Worm (Caenorhabditis elegans) whole organism, mixed stage, embryonic: Measurements from ENCODE around the gene sra-38.
A peak's percentile ranks its signal among the peaks of the same experiment; 100 is the strongest.

Experiments used
- bed-3 ChIP-seq: fragments of 200-800 bp; sonication (Bioruptor generic); optimal IDR thresholded peaks from 3 replicates; lab custom pipeline; 2018; ENCODE audit warnings: mild to moderate bottlenecking, missing genetic modification characterization, moderate library complexity, missing compliant biosample characterization
- ceh-39 ChIP-seq: fragments of 150-350 bp; optimal IDR thresholded peaks from 2 replicates; lab custom pipeline; 2014; ENCODE audit warnings: missing biosample characterization, missing genetic modification characterization
- ceh-43 ChIP-seq: fragments of 200-800 bp; sonication (Bioruptor generic); optimal IDR thresholded peaks from 2 replicates; lab custom pipeline; 2018; ENCODE audit warnings: mild to moderate bottlenecking, missing genetic modification characterization, moderate library complexity, missing compliant biosample characterization
- ceh-83 ChIP-seq: fragments of 200-800 bp; sonication (Bioruptor generic); optimal IDR thresholded peaks from 2 replicates; lab custom pipeline; 2018; ENCODE audit warnings: mild to moderate bottlenecking, missing genetic modification characterization, missing compliant biosample characterization
- ces-1 ChIP-seq: fragments of 150-350 bp; optimal IDR thresholded peaks from 2 replicates; lab custom pipeline; 2014; ENCODE audit warnings: missing biosample characterization, missing genetic modification reagents, missing genetic modification characterization
- drap-1 ChIP-seq: fragments of 200-800 bp; sonication (Bioruptor generic); optimal IDR thresholded peaks from 3 replicates; lab custom pipeline; 2018; ENCODE audit warnings: mild to moderate bottlenecking, missing genetic modification characterization, missing compliant biosample characterization
- elt-1 ChIP-seq: sonication (generic microtip); optimal IDR thresholded peaks from 2 replicates; lab custom pipeline; 2017; ENCODE audit warnings: missing genetic modification characterization, mild to moderate bottlenecking, missing compliant biosample characterization, antibody characterized with exemption, moderate library complexity, borderline replicate concordance; ENCODE audit not compliant: insufficient read depth
- elt-3 ChIP-seq: fragments of 150-350 bp; optimal IDR thresholded peaks from 2 replicates; lab custom pipeline; 2014; ENCODE audit warnings: missing biosample characterization, missing genetic modification characterization
- flh-1 ChIP-seq: fragments of 200-800 bp; sonication (Bioruptor generic); optimal IDR thresholded peaks from 2 replicates; lab custom pipeline; 2018; ENCODE audit warnings: mild to moderate bottlenecking, missing genetic modification characterization, moderate library complexity, missing compliant biosample characterization
- ham-2 ChIP-seq: fragments of 200-800 bp; sonication (Bioruptor generic); optimal IDR thresholded peaks from 2 replicates; lab custom pipeline; 2018; ENCODE audit warnings: mild to moderate bottlenecking, missing genetic modification characterization, missing compliant biosample characterization
- hlh-1 ChIP-seq: fragments of 150-350 bp; optimal IDR thresholded peaks from 2 replicates; lab custom pipeline; 2014; ENCODE audit warnings: missing biosample characterization, missing genetic modification reagents, missing genetic modification characterization
- lin-13 ChIP-seq: fragments of 150-350 bp; optimal IDR thresholded peaks from 2 replicates; lab custom pipeline; 2014; ENCODE audit warnings: missing biosample characterization, missing genetic modification characterization
- lin-32 ChIP-seq: fragments of 200-800 bp; sonication (Bioruptor generic); optimal IDR thresholded peaks from 2 replicates; lab custom pipeline; 2018; ENCODE audit warnings: mild to moderate bottlenecking, missing genetic modification characterization, missing compliant biosample characterization
- mep-1 ChIP-seq: fragments of 150-350 bp; optimal IDR thresholded peaks from 2 replicates; lab custom pipeline; 2017; ENCODE audit warnings: missing biosample characterization, missing genetic modification reagents, missing genetic modification characterization, inconsistent platforms
- mls-2 ChIP-seq: sonication (generic microtip); optimal IDR thresholded peaks from 2 replicates; lab custom pipeline; 2016; ENCODE audit warnings: mild to moderate bottlenecking, missing genetic modification characterization, moderate library complexity, missing compliant biosample characterization
- nhr-12 ChIP-seq: fragments of 150-350 bp; optimal IDR thresholded peaks from 2 replicates; lab custom pipeline; 2014; ENCODE audit warnings: missing biosample characterization, missing genetic modification characterization
- nhr-237 ChIP-seq: fragments of 150-350 bp; optimal IDR thresholded peaks from 2 replicates; lab custom pipeline; 2014; ENCODE audit warnings: missing biosample characterization, missing genetic modification characterization
- nhr-28 ChIP-seq: fragments of 150-350 bp; optimal IDR thresholded peaks from 2 replicates; lab custom pipeline; 2014; ENCODE audit warnings: missing biosample characterization, missing genetic modification characterization
- pha-4 ChIP-seq: fragments of 150-350 bp; optimal IDR thresholded peaks from 2 replicates; lab custom pipeline; 2018; ENCODE audit warnings: missing biosample characterization, missing genetic modification reagents, missing genetic modification characterization
- snpc-4 ChIP-seq: fragments of 150-350 bp; optimal IDR thresholded peaks from 2 replicates; lab custom pipeline; 2014; ENCODE audit warnings: missing biosample characterization, missing genetic modification characterization
- sptf-1 ChIP-seq: sonication (generic microtip); optimal IDR thresholded peaks from 2 replicates; lab custom pipeline; 2017; ENCODE audit warnings: mild to moderate bottlenecking, missing genetic modification characterization, moderate library complexity, missing compliant biosample characterization
- tbx-8 ChIP-seq: fragments of 200-800 bp; sonication (Bioruptor generic); optimal IDR thresholded peaks from 2 replicates; lab custom pipeline; 2018; ENCODE audit warnings: mild to moderate bottlenecking, missing genetic modification characterization, moderate library complexity, missing compliant biosample characterization
- unc-120 ChIP-seq: sonication (generic microtip); optimal IDR thresholded peaks from 2 replicates; lab custom pipeline; 2017; ENCODE audit warnings: missing genetic modification characterization, missing compliant biosample characterization; ENCODE audit not compliant: poor library complexity, severe bottlenecking
- unc-39 ChIP-seq: fragments of 150-350 bp; optimal IDR thresholded peaks from 2 replicates; lab custom pipeline; 2014; ENCODE audit warnings: missing biosample characterization, missing genetic modification characterization
- unc-62 ChIP-seq: fragments of 150-350 bp; optimal IDR thresholded peaks from 2 replicates; lab custom pipeline; 2014; ENCODE audit warnings: missing biosample characterization, missing genetic modification reagents, missing genetic modification characterization
- zip-8 ChIP-seq: fragments of 150-350 bp; optimal IDR thresholded peaks from 2 replicates; lab custom pipeline; 2014; ENCODE audit warnings: missing biosample characterization, missing genetic modification characterization
- ztf-11 ChIP-seq: fragments of 150-350 bp; optimal IDR thresholded peaks from 2 replicates; lab custom pipeline; 2014; ENCODE audit warnings: missing biosample characterization, missing genetic modification characterization

Gene sra-38

DNA sequence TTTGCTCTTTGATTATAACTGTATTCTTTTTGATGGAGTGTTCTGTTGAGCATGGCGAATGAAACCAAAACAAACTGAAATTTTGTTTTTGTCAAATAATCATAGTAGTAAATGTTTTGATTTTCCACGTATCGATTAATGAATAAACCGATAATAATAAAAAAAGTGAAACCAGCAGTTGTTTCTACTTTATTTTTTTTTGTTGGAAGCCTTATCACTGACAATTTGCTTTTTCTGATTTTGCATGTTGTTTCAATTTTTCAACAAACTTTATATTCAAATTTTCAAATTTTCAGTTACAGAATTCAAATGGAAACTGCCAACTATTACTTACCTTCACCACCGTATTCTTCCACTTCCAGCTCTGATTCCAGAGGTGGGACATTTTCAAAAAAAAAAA, 34.6 kb upstream of the sra-38 start, which contains the start of gene elt-3:
TSS of gene elt-3 (plus strand) at position 301 of the 400 bp plus-strand sequence.
- TF ChIP-seq elt-3 (tag; lab: Kevin White, UChicago), result no peak
- no peak for TF ChIP-seq lin-32 (GFP tag; lab: Kevin White, UChicago)
- TF ChIP-seq drap-1 (GFP tag; lab: Kevin White, UChicago), result no peak
- no peak for TF ChIP-seq unc-39 (tag; lab: Kevin White, UChicago)
- TF ChIP-seq mep-1, result no peak
- TF ChIP-seq nhr-12 (tag; lab: Kevin White, UChicago), result no peak
- TF ChIP-seq, all 35 proteins: peak for 0

DNA sequence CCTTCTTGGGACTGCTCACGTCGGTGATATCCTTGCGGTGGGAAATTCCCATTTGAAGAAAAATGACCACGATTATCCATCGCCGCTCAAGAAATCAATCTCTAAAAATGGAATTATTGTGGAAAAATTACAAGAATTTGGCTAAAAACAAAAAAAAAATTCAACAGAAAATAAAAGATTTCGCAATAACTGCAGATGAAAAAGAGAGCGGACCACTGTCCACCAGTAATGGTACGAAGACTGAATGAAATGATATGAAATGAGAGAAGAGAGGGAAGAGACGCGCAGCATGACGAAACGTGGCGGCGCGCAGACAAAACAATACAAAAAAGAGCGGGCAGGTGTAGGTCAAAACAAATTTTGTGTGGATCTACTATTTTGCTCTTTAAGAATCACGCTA, 29.6 kb upstream of the sra-38 start, which contains the start of gene meg-1:
TSS of gene meg-1 (minus strand) at position 101 of the 400 bp plus-strand sequence.
- TF ChIP-seq nhr-237 (tag; lab: Kevin White, UChicago) (no peak), elt-1 (no peak), zip-8 (tag; lab: Kevin White, UChicago) (no peak)

DNA sequence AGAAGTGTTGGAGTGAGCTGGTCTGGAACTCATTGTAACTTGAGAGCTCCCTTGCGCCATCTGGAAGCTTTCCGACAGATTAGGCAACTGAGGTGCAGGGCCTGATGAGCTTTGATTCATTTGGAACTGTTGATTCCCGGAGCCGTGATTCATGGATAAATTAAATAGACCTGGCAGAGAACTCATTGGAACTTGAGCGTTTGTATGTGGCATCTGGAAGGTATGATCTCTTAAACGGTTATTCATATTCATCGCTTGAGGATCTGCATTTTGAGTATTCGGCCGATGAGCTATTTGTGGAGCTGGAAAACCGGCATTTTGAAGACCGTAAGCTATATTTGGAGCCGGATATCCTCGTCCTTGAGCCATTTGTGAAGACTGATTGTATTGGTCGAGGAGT, 28.6 kb upstream of the sra-38 start:
- no peak for TF ChIP-seq unc-39 (tag; lab: Kevin White, UChicago)
- no peak for TF ChIP-seq ceh-83 (GFP tag; lab: Kevin White, UChicago)
- TF ChIP-seq flh-1, result no peak
- TF ChIP-seq nhr-28, result no peak
- TF ChIP-seq nhr-237 (tag; lab: Kevin White, UChicago), result no peak
- TF ChIP-seq sptf-1 (tag; lab: Kevin White, UChicago), result no peak
- no peak for TF ChIP-seq ceh-43 (GFP tag; lab: Kevin White, UChicago)
- no peak for TF ChIP-seq zip-8 (tag; lab: Kevin White, UChicago)
- TF ChIP-seq bed-3, result no peak
- TF ChIP-seq mep-1, result no peak
- no peak for TF ChIP-seq hlh-1 (tag; lab: Kevin White, UChicago)
- no peak for TF ChIP-seq unc-120 (tag; lab: Kevin White, UChicago)
- TF ChIP-seq elt-3 (tag; lab: Kevin White, UChicago), result no peak
- TF ChIP-seq mls-2 (tag; lab: Kevin White, UChicago), result no peak

DNA sequence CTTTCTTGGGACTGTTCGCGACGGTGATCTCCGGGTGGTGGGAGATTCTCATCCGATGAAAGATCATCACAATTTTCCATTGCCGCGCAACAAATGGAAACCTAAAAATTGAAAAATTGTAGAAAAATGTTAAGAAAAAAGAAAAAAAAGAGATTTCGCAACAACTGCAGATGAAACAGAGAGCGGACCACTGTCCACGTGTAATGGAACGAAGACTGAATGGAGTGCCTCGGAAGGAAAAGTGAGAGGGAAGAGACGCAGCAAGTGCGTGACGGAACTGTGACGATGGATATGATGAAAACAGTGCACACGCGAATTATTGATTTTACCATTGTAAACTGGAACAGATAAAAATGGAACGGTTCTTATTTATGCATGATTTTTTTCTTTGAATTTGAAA, 26.1 kb upstream of the sra-38 start, which contains the start of gene meg-2:
TSS of gene meg-2 (minus strand) at position 101 of the 400 bp plus-strand sequence.
- TF ChIP-seq ztf-11 (tag; lab: Kevin White, UChicago) (no peak), sptf-1 (tag; lab: Kevin White, UChicago) (no peak), lin-13 (tag; lab: Kevin White, UChicago) (no peak), zip-8 (tag; lab: Kevin White, UChicago) (no peak), nhr-12 (tag; lab: Kevin White, UChicago) (no peak), unc-62 (no peak), flh-1 (no peak), lin-32 (GFP tag; lab: Kevin White, UChicago) (no peak)

DNA sequence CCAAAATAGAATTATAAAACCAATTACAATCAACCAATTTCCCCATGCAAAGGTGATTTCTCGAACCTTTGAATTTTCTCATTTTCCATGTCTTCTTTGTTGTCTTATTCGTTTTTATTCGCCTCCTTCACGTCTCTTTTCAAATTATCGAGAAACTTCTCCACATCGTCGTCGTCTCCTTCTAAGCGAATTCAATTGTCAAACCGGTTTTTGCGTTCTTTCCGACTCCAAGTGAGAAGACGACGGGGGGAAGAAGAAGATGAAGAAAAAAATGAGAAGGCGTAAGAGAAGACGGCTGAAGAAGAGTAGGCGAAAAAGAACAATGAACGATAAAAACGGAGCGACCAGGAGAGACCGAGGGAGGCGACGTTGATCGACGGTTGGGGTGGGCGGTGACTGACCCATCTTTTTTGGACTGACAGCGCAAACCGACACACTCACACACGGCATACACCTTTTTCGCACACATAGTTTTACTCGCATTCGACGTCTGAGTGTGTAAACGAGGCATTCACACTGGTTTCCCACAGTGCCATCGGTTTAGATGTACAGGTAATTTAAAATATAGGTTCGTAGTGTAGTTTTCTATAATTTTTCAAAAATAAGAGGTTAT, 20.5 kb upstream of the sra-38 start:
- TF ChIP-seq elt-3 (tag; lab: Kevin White, UChicago), result peak; percentile 51
- TF ChIP-seq ceh-43 (GFP tag; lab: Kevin White, UChicago), result no peak
- peak; percentile 52 for TF ChIP-seq ces-1 (GFP tag; lab: Kevin White, UChicago)
- no peak for TF ChIP-seq unc-62
- peak; percentile 31 for TF ChIP-seq nhr-237 (tag; lab: Kevin White, UChicago)

DNA sequence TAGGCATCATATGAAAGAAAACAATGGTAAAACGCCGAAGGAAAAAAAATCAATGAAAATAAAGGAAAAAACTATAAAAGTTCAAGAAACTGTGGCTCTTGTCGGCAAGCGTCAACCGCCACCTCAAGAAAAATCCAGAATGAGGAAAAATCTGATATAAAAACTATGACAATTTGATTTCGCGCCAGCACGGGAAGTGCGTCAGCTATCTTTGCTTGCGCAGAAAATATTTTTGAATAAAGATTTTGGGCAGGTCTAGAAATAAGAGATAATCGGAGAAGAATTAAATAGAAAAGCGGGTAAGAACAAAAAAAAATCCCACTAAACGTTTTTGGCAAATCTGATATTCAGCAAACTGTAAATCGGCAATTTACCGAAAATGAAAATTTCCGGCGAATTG, 18.2 kb upstream of the sra-38 start:
- TF ChIP-seq snpc-4 (tag; lab: Kevin White, UChicago) (no peak), tbx-8 (no peak), unc-120 (tag; lab: Kevin White, UChicago) (no peak)

DNA sequence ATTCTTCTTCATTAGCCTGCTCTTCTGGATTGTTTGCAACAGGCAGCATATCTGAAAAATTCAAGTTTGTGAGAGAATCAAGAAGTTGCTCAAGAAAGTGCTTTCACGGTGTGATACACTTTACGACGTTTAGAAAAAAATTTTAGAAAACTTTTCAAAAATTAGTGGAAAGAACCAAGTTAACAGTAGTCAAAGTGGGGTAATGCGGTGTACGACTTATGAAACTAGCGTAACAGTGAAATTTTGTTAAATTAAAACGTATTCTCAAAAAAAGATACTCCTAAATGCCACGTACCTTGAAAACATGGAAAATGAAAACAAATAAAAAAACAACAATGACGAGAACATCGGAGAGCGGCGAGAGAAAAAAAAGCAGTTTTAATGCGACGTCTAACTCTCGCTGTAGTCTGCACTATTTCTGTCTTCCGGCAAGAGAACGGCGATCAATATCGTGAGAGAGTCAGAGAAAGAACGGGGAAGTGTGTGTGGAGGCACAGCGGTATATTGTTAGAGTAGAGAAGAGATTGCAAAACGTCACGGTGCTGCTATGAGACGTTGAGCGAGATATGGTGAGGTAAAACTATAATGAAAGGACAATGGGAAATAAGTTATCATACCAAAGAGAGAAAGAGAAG, 17.3 kb upstream of the sra-38 start, which contains the start of gene ekl-5:
TSS of gene ekl-5 (minus strand) at position 51 of the 635 bp plus-strand sequence.
- TF ChIP-seq zip-8 (tag; lab: Kevin White, UChicago) (no peak), ceh-43 (GFP tag; lab: Kevin White, UChicago) (no peak), lin-13 (tag; lab: Kevin White, UChicago) (peak; percentile 48), flh-1 (no peak), ces-1 (GFP tag; lab: Kevin White, UChicago) (peak; percentile 56), ham-2 (GFP tag; lab: Kevin White, UChicago) (no peak), drap-1 (GFP tag; lab: Kevin White, UChicago) (no peak), elt-3 (tag; lab: Kevin White, UChicago) (peak; percentile 90), pha-4 (tag; lab: Kevin White, UChicago) (peak; percentile 44), mep-1 (peak; percentile 31), mls-2 (tag; lab: Kevin White, UChicago) (no peak), ceh-39 (tag; lab: Kevin White, UChicago) (no peak)
- TF ChIP-seq, all 35 proteins: peak for 5
